Worm (Caenorhabditis elegans) whole organism, L1 larva: ENCODE data around the gene F59A1.12.

ENCODE experiments used
- ama-1 ChIP-seq: fragments of 150-350 bp; optimal IDR thresholded peaks from 2 replicates; lab custom pipeline; 2014
- dsc-1 ChIP-seq: sonication (generic microtip); optimal IDR thresholded peaks from 2 replicates; lab custom pipeline; 2016; ENCODE audit warnings: mild to moderate bottlenecking, missing genetic modification characterization, missing compliant biosample characterization
- grh-1 ChIP-seq: fragments of 200-800 bp; sonication (Bioruptor generic); IDR thresholded peaks from 2 replicates; pipeline ENCODE4 v1.3.6; 2022; ENCODE audit warnings: missing genetic modification reagents, missing genetic modification characterization, missing compliant biosample characterization
- mef-2 ChIP-seq: fragments of 150-350 bp; optimal IDR thresholded peaks from 2 replicates; lab custom pipeline; 2014; ENCODE audit warnings: missing biosample characterization, missing genetic modification characterization
- nhr-11 ChIP-seq: fragments of 150-350 bp; optimal IDR thresholded peaks from 2 replicates; lab custom pipeline; 2014; ENCODE audit warnings: missing biosample characterization, missing genetic modification characterization
- nhr-20 ChIP-seq: sonication (generic microtip); optimal IDR thresholded peaks from 2 replicates; lab custom pipeline; 2016; ENCODE audit warnings: mild to moderate bottlenecking, missing genetic modification characterization, missing compliant biosample characterization
- nhr-237 ChIP-seq: fragments of 150-350 bp; optimal IDR thresholded peaks from 2 replicates; lab custom pipeline; 2014; ENCODE audit warnings: missing biosample characterization, missing genetic modification characterization
- pqm-1 ChIP-seq: sonication (generic microtip); optimal IDR thresholded peaks from 3 replicates; lab custom pipeline; 2017; ENCODE audit warnings: missing biosample characterization, missing genetic modification characterization
- snpc-4 ChIP-seq: fragments of 150-350 bp; optimal IDR thresholded peaks from 2 replicates; lab custom pipeline; 2014; ENCODE audit warnings: missing biosample characterization, missing genetic modification characterization
- tlp-1 ChIP-seq: fragments of 150-350 bp; optimal IDR thresholded peaks from 2 replicates; lab custom pipeline; 2014; ENCODE audit warnings: missing biosample characterization, missing genetic modification characterization
- ztf-11 ChIP-seq, 2 experiments: sonication (generic microtip); optimal IDR thresholded peaks; 2 replicates each; lab custom pipeline; 2016 to 2017; ENCODE audit warnings: missing genetic modification characterization in 2 of 2, missing biosample characterization in 1 of 2, missing compliant biosample characterization in 1 of 2
- ztf-4 ChIP-seq: fragments of 150-350 bp; optimal IDR thresholded peaks from 2 replicates; lab custom pipeline; 2014; ENCODE audit warnings: missing biosample characterization, missing genetic modification characterization

DNA sequence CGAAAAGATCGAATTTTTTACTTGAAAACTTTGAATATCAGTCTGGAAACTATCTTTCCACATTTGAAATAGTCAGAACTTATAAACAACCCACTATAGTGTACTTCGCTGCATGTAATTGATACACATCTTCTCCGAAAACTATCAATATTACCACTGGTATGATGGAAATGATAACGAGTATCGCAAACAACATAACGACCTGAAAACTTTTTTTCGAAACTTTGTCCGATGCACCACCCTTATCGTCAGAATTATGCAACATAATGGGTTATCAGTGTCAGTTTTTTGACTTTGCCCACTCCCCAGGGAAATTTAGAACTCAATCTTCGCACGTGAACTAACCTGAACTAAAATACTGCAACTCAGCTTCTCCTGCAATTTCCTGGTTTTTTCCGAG, 5.3 kb downstream of the F59A1.12 start:
- TF ChIP-seq nhr-20 (tag; lab: Kevin White, UChicago) (peak; percentile 44), ztf-11 (tag; optimal IDR thresholded peaks at IDR 0.05; lab: Kevin White, UChicago) (no peak), snpc-4 (tag; lab: Kevin White, UChicago) (no peak), dsc-1 (tag; lab: Kevin White, UChicago) (no peak), grh-1 (GFP tag; lab: Robert Waterston, UW) (no peak), mef-2 (tag; lab: Kevin White, UChicago) (no peak), ztf-4 (tag; lab: Kevin White, UChicago) (no peak), tlp-1 (tag; lab: Kevin White, UChicago) (no peak), ama-1 (no peak), nhr-237 (tag; lab: Kevin White, UChicago) (no peak), nhr-11 (no peak), pqm-1 (tag; lab: Kevin White, UChicago) (peak; percentile 69)
